Worm (Caenorhabditis elegans) whole organism, late embryonic: ENCODE measurements around the gene htas-1.

Source experiments
- C38D4.7 ChIP-seq: fragments of 200-800 bp; sonication (Bioruptor generic); optimal IDR thresholded peaks from 2 replicates; lab custom pipeline; 2018; ENCODE audit warnings: mild to moderate bottlenecking, missing genetic modification characterization, moderate library complexity, missing compliant biosample characterization
- K02D7.2 ChIP-seq: sonication (generic microtip); optimal IDR thresholded peaks from 2 replicates; lab custom pipeline; 2017; ENCODE audit warnings: mild to moderate bottlenecking, missing genetic modification characterization, missing compliant biosample characterization
- K09A11.1 ChIP-seq: sonication (generic microtip); optimal IDR thresholded peaks from 2 replicates; lab custom pipeline; 2017; ENCODE audit warnings: antibody characterized with exemption, mild to moderate bottlenecking, missing genetic modification characterization, missing compliant biosample characterization; ENCODE audit not compliant: insufficient read depth
- T23F11.4 ChIP-seq: fragments of 200-800 bp; sonication (Bioruptor generic); optimal IDR thresholded peaks from 2 replicates; lab custom pipeline; 2018; ENCODE audit warnings: mild to moderate bottlenecking, missing genetic modification characterization, missing compliant biosample characterization
- Y22D7AL.16 ChIP-seq: sonication (generic microtip); optimal IDR thresholded peaks from 2 replicates; lab custom pipeline; 2016; ENCODE audit warnings: missing genetic modification characterization, missing compliant biosample characterization
- ahr-1 ChIP-seq: sonication (generic microtip); optimal IDR thresholded peaks from 2 replicates; lab custom pipeline; 2016; ENCODE audit warnings: missing genetic modification characterization, missing compliant biosample characterization
- ama-1 ChIP-seq: fragments of 150-350 bp; optimal IDR thresholded peaks from 2 replicates; lab custom pipeline; 2014
- ceh-14 ChIP-seq: sonication (generic microtip); optimal IDR thresholded peaks from 2 replicates; lab custom pipeline; 2016; ENCODE audit warnings: missing genotype, missing genetic modification characterization, missing compliant biosample characterization
- ceh-18 ChIP-seq: sonication (generic microtip); optimal IDR thresholded peaks from 2 replicates; lab custom pipeline; 2016; ENCODE audit warnings: missing genetic modification characterization, missing compliant biosample characterization
- ceh-2 ChIP-seq: sonication (generic microtip); optimal IDR thresholded peaks from 2 replicates; lab custom pipeline; 2016; ENCODE audit warnings: missing genotype, missing genetic modification characterization, missing compliant biosample characterization
- ceh-24 ChIP-seq: sonication (generic microtip); optimal IDR thresholded peaks from 2 replicates; lab custom pipeline; 2016; ENCODE audit warnings: mild to moderate bottlenecking, missing genetic modification characterization, missing compliant biosample characterization
- ceh-30 ChIP-seq: fragments of 150-350 bp; optimal IDR thresholded peaks from 2 replicates; lab custom pipeline; 2014; ENCODE audit warnings: missing biosample characterization, missing genetic modification characterization
- ceh-34 ChIP-seq: sonication (generic microtip); optimal IDR thresholded peaks from 2 replicates; lab custom pipeline; 2016; ENCODE audit warnings: mild to moderate bottlenecking, missing genetic modification characterization, missing compliant biosample characterization
- ceh-45 ChIP-seq: fragments of 200-800 bp; sonication (Bioruptor generic); IDR thresholded peaks from 2 replicates; pipeline ENCODE4 v1.3.6; 2022; ENCODE audit warnings: missing genetic modification reagents, missing genetic modification characterization, missing compliant biosample characterization
- ceh-48 ChIP-seq: sonication (generic microtip); optimal IDR thresholded peaks from 2 replicates; lab custom pipeline; 2016; ENCODE audit warnings: missing genetic modification characterization, inconsistent platforms, missing compliant biosample characterization
- ceh-9 ChIP-seq: sonication (generic microtip); optimal IDR thresholded peaks from 2 replicates; lab custom pipeline; 2016; ENCODE audit warnings: mild to moderate bottlenecking, missing genetic modification characterization, inconsistent platforms, missing compliant biosample characterization
- dmd-4 ChIP-seq: sonication (generic microtip); optimal IDR thresholded peaks from 2 replicates; lab custom pipeline; 2016; ENCODE audit warnings: borderline replicate concordance, missing genetic modification characterization, missing compliant biosample characterization
- dve-1 ChIP-seq: sonication (generic microtip); optimal IDR thresholded peaks from 2 replicates; lab custom pipeline; 2017; ENCODE audit warnings: antibody characterized with exemption, mild to moderate bottlenecking, missing genetic modification characterization, missing compliant biosample characterization
- ets-4 ChIP-seq: sonication (generic microtip); optimal IDR thresholded peaks from 2 replicates; lab custom pipeline; 2016; ENCODE audit warnings: missing genetic modification characterization, missing compliant biosample characterization
- fax-1 ChIP-seq: sonication (generic microtip); optimal IDR thresholded peaks from 2 replicates; lab custom pipeline; 2016; ENCODE audit warnings: missing genotype, missing genetic modification characterization, missing compliant biosample characterization
- gmeb-2 ChIP-seq: sonication (generic microtip); optimal IDR thresholded peaks from 2 replicates; lab custom pipeline; 2016; ENCODE audit warnings: missing genetic modification characterization, inconsistent platforms, missing compliant biosample characterization
- hlh-13 ChIP-seq: fragments of 200-800 bp; sonication (Bioruptor generic); optimal IDR thresholded peaks from 2 replicates; lab custom pipeline; 2018; ENCODE audit warnings: mild to moderate bottlenecking, missing genetic modification characterization, missing compliant biosample characterization
- hlh-30 ChIP-seq: sonication (generic microtip); optimal IDR thresholded peaks from 2 replicates; lab custom pipeline; 2017; ENCODE audit warnings: antibody characterized with exemption, missing genetic modification characterization, missing compliant biosample characterization; ENCODE audit not compliant: insufficient read depth
- hlh-6 ChIP-seq: sonication (generic microtip); optimal IDR thresholded peaks from 2 replicates; lab custom pipeline; 2016; ENCODE audit warnings: missing genotype, missing genetic modification characterization, missing compliant biosample characterization
- lim-6 ChIP-seq: sonication (generic microtip); optimal IDR thresholded peaks from 2 replicates; lab custom pipeline; 2016; ENCODE audit warnings: missing genetic modification characterization, missing compliant biosample characterization
- madf-2 ChIP-seq: sonication (generic microtip); optimal IDR thresholded peaks from 2 replicates; lab custom pipeline; 2017; ENCODE audit warnings: missing genetic modification characterization, missing compliant biosample characterization
- nfya-1 ChIP-seq: sonication (generic microtip); optimal IDR thresholded peaks from 2 replicates; lab custom pipeline; 2017; ENCODE audit warnings: missing genetic modification characterization, mild to moderate bottlenecking, missing compliant biosample characterization, antibody characterized with exemption, moderate library complexity
- npax-4 ChIP-seq: sonication (generic microtip); optimal IDR thresholded peaks from 2 replicates; lab custom pipeline; 2016; ENCODE audit warnings: missing genetic modification characterization, missing compliant biosample characterization
- odd-2 ChIP-seq: sonication (generic microtip); optimal IDR thresholded peaks from 2 replicates; lab custom pipeline; 2017; ENCODE audit warnings: antibody characterized with exemption, mild to moderate bottlenecking, missing genetic modification characterization, missing compliant biosample characterization
- pat-9 ChIP-seq: fragments of 200-800 bp; sonication (Bioruptor generic); optimal IDR thresholded peaks from 2 replicates; lab custom pipeline; 2018; ENCODE audit warnings: mild to moderate bottlenecking, missing genetic modification characterization, moderate library complexity, missing compliant biosample characterization
- pax-1 ChIP-seq: fragments of 150-350 bp; optimal IDR thresholded peaks from 2 replicates; lab custom pipeline; 2014; ENCODE audit warnings: missing biosample characterization, missing genetic modification characterization
- pha-2 ChIP-seq: sonication (generic microtip); optimal IDR thresholded peaks from 2 replicates; lab custom pipeline; 2017; ENCODE audit warnings: mild to moderate bottlenecking, missing genetic modification characterization, missing compliant biosample characterization
- pha-4 ChIP-seq: fragments of 150-350 bp; optimal IDR thresholded peaks from 2 replicates; lab custom pipeline; 2018; ENCODE audit warnings: missing biosample characterization, missing genetic modification reagents, missing genetic modification characterization
- pros-1 ChIP-seq: fragments of 150-350 bp; optimal IDR thresholded peaks from 2 replicates; lab custom pipeline; 2014; ENCODE audit warnings: missing biosample characterization, missing genetic modification reagents, missing genetic modification characterization
- ref-2 ChIP-seq: sonication (generic microtip); optimal IDR thresholded peaks from 2 replicates; lab custom pipeline; 2016; ENCODE audit warnings: missing genetic modification characterization, missing compliant biosample characterization
- sdc-2 ChIP-seq: sonication (generic microtip); optimal IDR thresholded peaks from 2 replicates; lab custom pipeline; 2016; ENCODE audit warnings: missing genotype, missing genetic modification characterization, missing compliant biosample characterization
- sox-2 ChIP-seq: fragments of 200-800 bp; sonication (Bioruptor generic); IDR thresholded peaks from 2 replicates; pipeline ENCODE4 v1.3.6; 2022; ENCODE audit warnings: missing genetic modification reagents, missing genetic modification characterization, missing compliant biosample characterization
- syd-9 ChIP-seq: sonication (generic microtip); optimal IDR thresholded peaks from 2 replicates; lab custom pipeline; 2016; ENCODE audit warnings: mild to moderate bottlenecking, missing genetic modification characterization, moderate library complexity, missing compliant biosample characterization
- tbx-2 ChIP-seq: sonication (generic microtip); optimal IDR thresholded peaks from 2 replicates; lab custom pipeline; 2016; ENCODE audit warnings: missing genetic modification characterization, missing compliant biosample characterization
- tbx-7 ChIP-seq: sonication (generic microtip); optimal IDR thresholded peaks from 2 replicates; lab custom pipeline; 2016; ENCODE audit warnings: missing genotype, missing genetic modification characterization, missing compliant biosample characterization
- unc-3 ChIP-seq, 2 experiments: fragments of 200-800 bp in 1 of 2; sonication (Bioruptor generic) in 1 of 2; sonication (generic microtip) in 1 of 2; conservative IDR thresholded peaks in 1 of 2; optimal IDR thresholded peaks in 1 of 2; 2 replicates each; pipeline versions ENCODE4 v1.3.6 to Lab custom; 2016 to 2022; ENCODE audit warnings: missing compliant biosample characterization in 2 of 2, missing genetic modification characterization in 2 of 2, missing genetic modification reagents in 1 of 2
- unc-42 ChIP-seq: sonication (generic microtip); optimal IDR thresholded peaks from 2 replicates; lab custom pipeline; 2016; ENCODE audit warnings: missing genotype, missing genetic modification characterization, missing compliant biosample characterization
- unc-55 ChIP-seq: sonication (generic microtip); optimal IDR thresholded peaks from 2 replicates; lab custom pipeline; 2017; ENCODE audit warnings: missing biosample characterization, missing genetic modification reagents, missing genetic modification characterization
- unc-86 ChIP-seq: sonication (generic microtip); optimal IDR thresholded peaks from 2 replicates; lab custom pipeline; 2016; ENCODE audit warnings: missing genetic modification characterization, missing compliant biosample characterization
- zip-5 ChIP-seq: sonication (generic microtip); optimal IDR thresholded peaks from 2 replicates; lab custom pipeline; 2016; ENCODE audit warnings: missing genetic modification characterization, missing compliant biosample characterization

The htas-1 gene

ce11 chrIV:9683433-9683832, at the start of gene htas-1, which contains the start of gene ZK1251.3:
Gene htas-1, minus strand, starts transcription at chrIV:9683533.
Gene ZK1251.3, plus strand, starts transcription at chrIV:9683658.
- TF ChIP-seq nfya-1 (tag; lab: Kevin White, UChicago) (no peak), syd-9 (tag; lab: Kevin White, UChicago) (no peak), pros-1 (tag; lab: Kevin White, UChicago) (no peak), tbx-7 (no peak), sox-2 (GFP tag; lab: Robert Waterston, UW) (no peak), tbx-2 (tag; lab: Kevin White, UChicago) (no peak), ceh-14 (tag; lab: Kevin White, UChicago) (no peak), ceh-34 (tag; lab: Kevin White, UChicago) (no peak), sdc-2 (no peak), pha-4 (tag; lab: Kevin White, UChicago) (no peak), hlh-13 (GFP tag; lab: Kevin White, UChicago) (no peak), dmd-4 (tag; lab: Kevin White, UChicago) (no peak)

- no peak for TF ChIP-seq odd-2
- TF ChIP-seq tbx-2 (tag; lab: Kevin White, UChicago): no peak
- no peak for TF ChIP-seq hlh-6 (tag; lab: Kevin White, UChicago)
- TF ChIP-seq K02D7.2 (tag; lab: Kevin White, UChicago): no peak
- no peak for TF ChIP-seq ets-4
- TF ChIP-seq dve-1: no peak
- TF ChIP-seq ceh-14 (tag; lab: Kevin White, UChicago): no peak
- no peak for TF ChIP-seq unc-86 (tag; lab: Kevin White, UChicago)
- no peak for TF ChIP-seq ceh-45 (GFP tag; lab: Robert Waterston, UW)
- TF ChIP-seq ahr-1: no peak
- TF ChIP-seq pax-1 (tag; lab: Kevin White, UChicago): no peak
- no peak for TF ChIP-seq pha-2 (tag; lab: Kevin White, UChicago)
- TF ChIP-seq ceh-9: no peak
- TF ChIP-seq ceh-2 (tag; lab: Kevin White, UChicago): no peak
- TF ChIP-seq hlh-13 (GFP tag; lab: Kevin White, UChicago): no peak
- no peak for TF ChIP-seq Y22D7AL.16 (tag; lab: Kevin White, UChicago)
- TF ChIP-seq pat-9: no peak
- TF ChIP-seq unc-55 (GFP tag; lab: Kevin White, UChicago): no peak
Measured at ce11 chrIV:9728376-9728775, 45.0 kb upstream of the htas-1 start, which contains the start of gene nhr-100. Gene nhr-100, plus strand, starts transcription at chrIV:9728676.

ce11 chrIV:9727217-9727616, 43.9 kb upstream of the htas-1 start:
- TF ChIP-seq madf-2 (tag; lab: Kevin White, UChicago): no peak
- TF ChIP-seq ceh-24: no peak
- no peak for TF ChIP-seq fax-1 (tag; lab: Kevin White, UChicago)
- TF ChIP-seq ceh-30 (tag; lab: Kevin White, UChicago): no peak

- TF ChIP-seq pha-2 (tag; lab: Kevin White, UChicago) (no peak), ceh-18 (tag; lab: Kevin White, UChicago) (no peak), ref-2 (no peak), ama-1 (lab: Kevin White, UChicago) (no peak), C38D4.7 (GFP tag; lab: Kevin White, UChicago) (no peak), pros-1 (tag; lab: Kevin White, UChicago) (no peak), K09A11.1 (tag; lab: Kevin White, UChicago) (no peak), unc-42 (tag; lab: Kevin White, UChicago) (no peak), tbx-7 (no peak), hlh-30 (no peak), pat-9 (no peak), lim-6 (tag; lab: Kevin White, UChicago) (no peak), ceh-48 (tag; lab: Kevin White, UChicago) (no peak), npax-4 (tag; lab: Kevin White, UChicago) (no peak), gmeb-2 (no peak), pha-4 (tag; lab: Kevin White, UChicago) (no peak), T23F11.4 (no peak), unc-3 (GFP tag; conservative IDR thresholded peaks at IDR 0.05; lab: Robert Waterston, UW) (no peak), unc-3 (tag; optimal IDR thresholded peaks at IDR 0.05; lab: Kevin White, UChicago) (no peak), ceh-2 (tag; lab: Kevin White, UChicago) (no peak), zip-5 (no peak)
Measured at ce11 chrIV:9725468-9725985, 42.2 kb upstream of the htas-1 start.
